Fruit fly (Drosophila melanogaster) whole organism, wandering third instar larva: ENCODE data around the gene CG15160.
A peak's percentile ranks its signal among the peaks of the same experiment; 100 is the strongest.

Source experiments
- Abd-B ChIP-seq: fragments of >200 bp; optimal IDR thresholded peaks from 2 replicates; lab custom pipeline; 2017; ENCODE audit warnings: missing biosample characterization, missing genetic modification characterization
- CG32264 ChIP-seq: fragments of 200-800 bp; sonication (Bioruptor generic); optimal IDR thresholded peaks from 2 replicates; lab custom pipeline; 2016; ENCODE audit warnings: missing biosample characterization, missing genetic modification characterization
- CG9705 ChIP-seq: fragments of 200-800 bp; sonication (Bioruptor generic); optimal IDR thresholded peaks from 2 replicates; lab custom pipeline; 2018; ENCODE audit warnings: missing biosample characterization, mild to moderate bottlenecking, missing genetic modification characterization
- CrebA ChIP-seq: fragments of 200-800 bp; sonication (Bioruptor generic); optimal IDR thresholded peaks from 2 replicates; lab custom pipeline; 2016; ENCODE audit warnings: missing biosample characterization, mild to moderate bottlenecking, missing genetic modification characterization, borderline replicate concordance
- Dfd ChIP-seq: fragments of >200 bp; optimal IDR thresholded peaks from 2 replicates; lab custom pipeline; 2017; ENCODE audit warnings: missing biosample characterization, missing genetic modification characterization
- Dif ChIP-seq: fragments of 200-275, 200-300 bp; sonication (Bioruptor generic); optimal IDR thresholded peaks from 2 replicates; lab custom pipeline; 2018; ENCODE audit warnings: missing biosample characterization, missing genetic modification characterization; ENCODE audit not compliant: partially characterized antibody
- GATAd ChIP-seq: sonication (Bioruptor generic); optimal IDR thresholded peaks from 2 replicates; lab custom pipeline; 2016; ENCODE audit warnings: missing biosample characterization, missing genetic modification characterization
- HLH106 ChIP-seq: fragments of 200-800 bp; optimal IDR thresholded peaks from 3 replicates; lab custom pipeline; 2019; ENCODE audit warnings: missing biosample characterization, mild to moderate bottlenecking, missing genetic modification characterization, moderate library complexity
- Hnf4 ChIP-seq: fragments of 200-800 bp; sonication (Bioruptor generic); optimal IDR thresholded peaks from 2 replicates; lab custom pipeline; 2016; ENCODE audit warnings: missing biosample characterization, mild to moderate bottlenecking, missing genetic modification characterization
- Hr83 ChIP-seq: fragments of 200-300 bp; sonication (Bioruptor generic); optimal IDR thresholded peaks from 2 replicates; lab custom pipeline; 2016; ENCODE audit warnings: missing biosample characterization, mild to moderate bottlenecking, missing genetic modification characterization, moderate library complexity; ENCODE audit not compliant: poor library complexity, severe bottlenecking
- Jra ChIP-seq: sonication (Bioruptor generic); optimal IDR thresholded peaks from 2 replicates; lab custom pipeline; 2016; ENCODE audit warnings: missing biosample characterization, missing genetic modification characterization
- Mio ChIP-seq: sonication (Bioruptor generic); optimal IDR thresholded peaks from 2 replicates; lab custom pipeline; 2016; ENCODE audit warnings: missing biosample characterization, missing genetic modification characterization
- Myc ChIP-seq: fragments of >200 bp; optimal IDR thresholded peaks from 2 replicates; lab custom pipeline; 2017
- N ChIP-seq: fragments of >200 bp; optimal IDR thresholded peaks from 2 replicates; lab custom pipeline; 2018; ENCODE audit warnings: missing biosample characterization, missing external identifiers, missing genetic modification characterization
- OdsH ChIP-seq: fragments of 200-800 bp; sonication (Bioruptor generic); optimal IDR thresholded peaks from 2 replicates; lab custom pipeline; 2016; ENCODE audit warnings: missing biosample characterization, mild to moderate bottlenecking, missing genetic modification characterization
- Rel ChIP-seq, 2 experiments: fragments of 200-800 bp; sonication (Bioruptor generic) in 1 of 2; optimal IDR thresholded peaks; 2 replicates in 1 of 2; 3 replicates in 1 of 2; lab custom pipeline; 2016 to 2019; ENCODE audit warnings: mild to moderate bottlenecking in 2 of 2, missing biosample characterization in 2 of 2, missing genetic modification characterization in 2 of 2, moderate library complexity in 1 of 2
- Sp1 ChIP-seq: fragments of 200-800 bp; sonication (Bioruptor generic); optimal IDR thresholded peaks from 3 replicates; lab custom pipeline; 2019; ENCODE audit warnings: missing biosample characterization, mild to moderate bottlenecking, missing genetic modification characterization, moderate library complexity
- Vsx2 ChIP-seq: fragments of 200-300, 225-300 bp; sonication (Bioruptor generic); optimal IDR thresholded peaks from 2 replicates; lab custom pipeline; 2018; ENCODE audit warnings: missing biosample characterization, missing genetic modification characterization; ENCODE audit not compliant: partially characterized antibody
- br ChIP-seq: fragments of 200-800 bp; sonication (Bioruptor generic); optimal IDR thresholded peaks from 2 replicates; lab custom pipeline; 2016; ENCODE audit warnings: missing biosample characterization, missing genetic modification characterization
- brk ChIP-seq: fragments of 200-800 bp; sonication (Bioruptor generic); optimal IDR thresholded peaks from 2 replicates; lab custom pipeline; 2016; ENCODE audit warnings: missing biosample characterization, mild to moderate bottlenecking, missing genetic modification characterization
- dl ChIP-seq, 2 experiments: fragments of 175-275, 200-275 bp in 1 of 2; fragments of 200-275 bp in 1 of 2; sonication (Bioruptor generic); optimal IDR thresholded peaks; lab custom pipeline; 2018; ENCODE audit warnings: mild to moderate bottlenecking in 2 of 2, missing biosample characterization in 2 of 2, missing genetic modification characterization in 2 of 2, moderate library complexity in 2 of 2; ENCODE audit not compliant: partially characterized antibody in 2 of 2, insufficient read depth in 1 of 2
- dmrt93B ChIP-seq: fragments of 200-800 bp; sonication (Bioruptor generic); optimal IDR thresholded peaks from 2 replicates; lab custom pipeline; 2018; ENCODE audit warnings: missing biosample characterization, mild to moderate bottlenecking, missing genetic modification characterization
- dsf ChIP-seq: sonication (Bioruptor generic); optimal IDR thresholded peaks from 2 replicates; lab custom pipeline; 2016; ENCODE audit warnings: missing biosample characterization, missing genetic modification characterization, borderline replicate concordance
- ey ChIP-seq: fragments of 200-800 bp; sonication (Bioruptor generic); optimal IDR thresholded peaks from 2 replicates; lab custom pipeline; 2016; ENCODE audit warnings: missing biosample characterization, missing genetic modification characterization
- foxo ChIP-seq, 2 experiments: fragments of 200-800 bp; sonication (Bioruptor generic); optimal IDR thresholded peaks; 2 replicates in 1 of 2; 3 replicates in 1 of 2; lab custom pipeline; 2016 to 2017; ENCODE audit warnings: missing biosample characterization in 2 of 2, missing genetic modification characterization in 2 of 2
- h ChIP-seq: fragments of 200-800 bp; sonication (Bioruptor generic); optimal IDR thresholded peaks from 3 replicates; lab custom pipeline; 2016; ENCODE audit warnings: missing biosample characterization, mild to moderate bottlenecking, missing genetic modification characterization
- jim ChIP-seq: fragments of 175-275, 200-325 bp; sonication (Bioruptor generic); optimal IDR thresholded peaks from 2 replicates; lab custom pipeline; 2016; ENCODE audit warnings: missing biosample characterization, mild to moderate bottlenecking, missing genetic modification characterization
- lola ChIP-seq: fragments of >200 bp; optimal IDR thresholded peaks from 2 replicates; lab custom pipeline; 2017; ENCODE audit warnings: missing biosample characterization, missing genetic modification characterization
- pan ChIP-seq: fragments of >200 bp; optimal IDR thresholded peaks from 2 replicates; lab custom pipeline; 2017
- psq ChIP-seq: fragments of 200-800 bp; sonication (Bioruptor generic); optimal IDR thresholded peaks from 3 replicates; lab custom pipeline; 2017; ENCODE audit warnings: missing biosample characterization, mild to moderate bottlenecking, missing genetic modification characterization, moderate library complexity
- rgr ChIP-seq: fragments of 200-800 bp; sonication (Bioruptor generic); optimal IDR thresholded peaks from 3 replicates; lab custom pipeline; 2016; ENCODE audit warnings: missing biosample characterization, mild to moderate bottlenecking, missing genetic modification characterization
- sage ChIP-seq: fragments of 200-800 bp; sonication (Bioruptor generic); optimal IDR thresholded peaks from 2 replicates; lab custom pipeline; 2016; ENCODE audit warnings: missing biosample characterization, mild to moderate bottlenecking, missing genetic modification characterization
- sv ChIP-seq: fragments of 200-800 bp; sonication (Bioruptor generic); optimal IDR thresholded peaks from 3 replicates; lab custom pipeline; 2016; ENCODE audit warnings: missing biosample characterization, missing genetic modification characterization
- tai ChIP-seq: sonication (Bioruptor generic); optimal IDR thresholded peaks from 2 replicates; lab custom pipeline; 2016; ENCODE audit warnings: missing biosample characterization, missing genetic modification characterization
- usp ChIP-seq: fragments of >200 bp; optimal IDR thresholded peaks from 2 replicates; lab custom pipeline; 2017; ENCODE audit warnings: missing biosample characterization, missing genetic modification characterization
- woc ChIP-seq: sonication (Bioruptor generic); optimal IDR thresholded peaks from 2 replicates; lab custom pipeline; 2016; ENCODE audit warnings: missing biosample characterization, mild to moderate bottlenecking, missing genetic modification characterization

Gene CG15160

DNA sequence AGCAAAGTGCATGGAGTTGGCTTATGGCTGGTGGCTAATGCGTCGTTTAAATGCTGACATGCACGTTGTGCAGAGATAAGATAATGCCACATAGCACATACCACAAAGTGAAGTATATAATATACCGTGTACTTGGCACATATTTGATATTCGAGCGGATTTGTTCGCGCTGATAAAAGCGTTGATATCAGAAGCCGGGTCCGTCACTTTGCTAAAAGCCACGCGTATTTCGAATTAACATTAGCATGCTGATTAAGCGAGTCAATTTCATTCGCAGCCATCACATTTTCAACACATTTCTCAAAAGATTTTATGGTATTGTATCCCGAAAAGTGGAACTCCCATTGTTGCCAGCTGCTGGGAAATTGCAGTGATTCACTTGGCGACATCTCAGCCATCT lies 22.0 kb upstream of the CG15160 start:
- TF ChIP-seq Abd-B (GFP tag; lab: Kevin White, UChicago) (no peak), h (GFP tag; lab: Kevin White, UChicago) (peak; percentile 55), pan (lab: Kevin White, UChicago) (no peak), foxo (GFP tag; optimal IDR thresholded peaks at IDR 0.05; lab: Kevin White, UChicago) (no peak)

DNA sequence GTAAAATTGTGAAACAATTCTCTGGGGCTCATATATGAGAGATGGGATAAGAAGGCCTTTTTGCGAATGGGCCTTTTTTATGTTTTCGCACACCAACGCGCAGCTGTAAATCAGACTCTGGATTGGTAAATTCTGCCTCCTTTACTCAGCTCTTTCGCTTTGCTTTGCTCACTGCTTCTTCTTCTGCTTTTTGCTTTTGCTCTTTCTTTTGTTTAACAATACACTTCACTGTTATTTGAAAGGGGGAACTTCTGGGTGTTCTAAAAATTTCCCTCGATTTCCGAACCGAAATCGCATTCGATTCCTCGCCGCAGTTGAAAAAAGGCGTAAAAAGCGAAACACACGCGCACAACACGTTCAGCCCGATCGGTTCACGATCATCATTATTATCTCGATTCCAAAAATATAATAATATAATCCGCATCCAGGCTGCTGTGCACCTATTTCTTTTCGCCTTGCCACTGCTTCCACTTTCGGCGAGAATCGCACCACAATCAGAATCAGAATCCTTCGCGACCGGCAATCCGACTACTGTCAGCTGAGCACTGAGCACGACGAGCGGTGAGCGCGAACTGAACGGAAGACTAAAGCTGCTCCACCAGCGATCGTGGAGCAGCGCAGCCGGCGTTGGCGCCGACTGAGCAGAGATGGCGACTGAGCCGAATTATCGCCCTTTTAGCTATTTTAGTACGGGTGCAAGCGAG lies 18.8 kb upstream of the CG15160 start:
- TF ChIP-seq br (GFP tag; lab: Kevin White, UChicago) (no peak), dl (GFP tag; optimal IDR thresholded peaks at IDR 0.05; lab: Kevin White, UChicago; ENCODE audit: insufficient read depth in 1 of 2, partially characterized antibody in 2 of 2) (peak in 1 of 2 experiments; percentile 47), usp (no peak), HLH106 (tag; lab: Kevin White, UChicago) (no peak), ey (GFP tag; lab: Kevin White, UChicago) (no peak), tai (GFP tag; lab: Kevin White, UChicago) (no peak), Mio (no peak), CrebA (GFP tag; lab: Kevin White, UChicago) (no peak), Hr83 (GFP tag; lab: Kevin White, UChicago) (peak; percentile 79), rgr (peak; percentile 38), dsf (GFP tag; lab: Kevin White, UChicago) (no peak), GATAd (GFP tag; lab: Kevin White, UChicago) (no peak), Jra (GFP tag; lab: Kevin White, UChicago) (no peak), CG9705 (GFP tag; lab: Kevin White, UChicago) (no peak), foxo (GFP tag; optimal IDR thresholded peaks at IDR 0.05; lab: Kevin White, UChicago) (no peak), Dfd (no peak), Myc (no peak), pan (lab: Kevin White, UChicago) (no peak), brk (GFP tag; lab: Kevin White, UChicago) (no peak), OdsH (peak; percentile 36), sv (GFP tag; lab: Kevin White, UChicago) (no peak), woc (GFP tag; lab: Kevin White, UChicago) (no peak), N (GFP tag; lab: Kevin White, UChicago) (no peak), Dif (GFP tag; lab: Kevin White, UChicago) (peak; percentile 83), Hnf4 (GFP tag; lab: Kevin White, UChicago) (peak; percentile 72), sage (no peak), h (GFP tag; lab: Kevin White, UChicago) (peak; percentile 29), jim (GFP tag; lab: Kevin White, UChicago) (peak; percentile 49), Rel (GFP tag; optimal IDR thresholded peaks at IDR 0.05; lab: Kevin White, UChicago) (no peak), Rel (tag; optimal IDR thresholded peaks at IDR 0.05; lab: Kevin White, UChicago) (peak; percentile 42), dmrt93B (GFP tag; lab: Kevin White, UChicago) (no peak), Vsx2 (GFP tag; lab: Kevin White, UChicago) (no peak), lola (GFP tag; lab: Kevin White, UChicago) (no peak), CG32264 (no peak), Sp1 (GFP tag; lab: Kevin White, UChicago) (peak; percentile 6), psq (GFP tag; lab: Kevin White, UChicago) (peak; percentile 92)
